Worm (Caenorhabditis elegans): ENCODE results near the gene C06C6.9.

- TF ChIP-seq athp-1 (tag; optimal IDR thresholded peaks at IDR 0.05) (no peak), rcor-1 (GFP tag; IDR thresholded peaks at IDR 0.05) (no peak), pha-4 (tag; optimal IDR thresholded peaks at IDR 0.05) (no peak), ZK185.1 (tag; optimal IDR thresholded peaks at IDR 0.05; ENCODE audit: poor library complexity, severe bottlenecking) (no peak), akir-1 (GFP tag; optimal IDR thresholded peaks at IDR 0.05) (no peak), ekl-4 (GFP tag; IDR thresholded peaks at IDR 0.05) (no peak), F22D6.2 (tag; optimal IDR thresholded peaks at IDR 0.05) (no peak), ama-1 (optimal IDR thresholded peaks at IDR 0.05) (no peak), ama-1 (GFP tag; optimal IDR thresholded peaks at IDR 0.05) (no peak), dpl-1 (GFP tag; optimal IDR thresholded peaks at IDR 0.05) (no peak), Y56A3A.18 (GFP tag; IDR thresholded peaks at IDR 0.05) (no peak), snpc-4 (GFP tag; optimal IDR thresholded peaks at IDR 0.05) (no peak), snpc-4 (tag; optimal IDR thresholded peaks at IDR 0.05) (no peak)
These were observed 27.0 kb upstream of the C06C6.9 start for ce11 chrV:16023559-16023958.
